Comparison of ENCODE assay signal across 4 worm cellular contexts in the genomic region with DNA sequence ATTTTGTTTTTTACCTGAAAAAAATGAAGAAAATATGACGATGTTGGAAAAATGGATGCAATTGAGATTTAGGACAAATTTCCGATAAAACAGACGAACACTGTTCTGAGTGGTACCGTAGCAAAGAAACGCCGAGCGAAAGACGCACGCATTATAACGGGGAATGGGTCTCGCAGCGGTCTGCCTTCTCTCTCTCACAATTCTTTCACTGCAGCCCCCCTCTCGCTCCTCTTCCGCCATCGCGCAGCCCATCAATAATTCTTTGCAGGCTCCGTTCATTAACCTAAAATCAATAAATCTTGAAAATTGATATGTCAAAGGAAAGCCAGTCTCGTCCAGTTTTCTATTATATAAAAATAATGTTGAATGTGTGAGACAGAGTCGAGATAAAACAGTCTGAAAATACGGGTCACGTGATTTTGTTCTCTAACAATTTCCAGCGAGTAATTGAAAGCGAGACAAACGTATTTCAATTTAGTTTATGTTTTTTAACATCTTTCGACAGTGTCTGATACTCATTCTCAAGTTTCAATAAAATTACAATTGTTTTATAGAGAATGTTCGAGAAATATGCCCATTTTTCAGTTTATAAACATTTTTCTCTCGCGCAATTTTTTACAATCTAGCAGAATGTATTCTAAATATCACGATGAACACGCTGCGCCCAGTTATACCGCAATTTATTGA.
TF ChIP-seq lines count a peak whose summit lies in the region.

No protein-coding gene starts in this region.

TF ChIP-seq in whole organism, L2 larva, 48 proteins besides CTCF, POLR2A, EP300 and RAD21:
- TF ChIP-seq ama-1 (optimal IDR thresholded peaks at IDR 0.05; lab: Kevin White, UChicago) (peak; percentile 34), unc-55 (GFP tag; optimal IDR thresholded peaks at IDR 0.05; lab: Kevin White, UChicago) (peak; percentile 31), peb-1 (tag; optimal IDR thresholded peaks at IDR 0.05; lab: Kevin White, UChicago) (no peak), lsy-2 (tag; optimal IDR thresholded peaks at IDR 0.05; lab: Kevin White, UChicago) (peak in 1 of 2 experiments; percentile 57), C34F6.9 (tag; optimal IDR thresholded peaks at IDR 0.05; lab: Kevin White, UChicago) (peak; percentile 42)

TF ChIP-seq in whole organism, L4 larva, 104 proteins besides CTCF, POLR2A, EP300 and RAD21:
- TF ChIP-seq unc-39 (tag; optimal IDR thresholded peaks at IDR 0.05; lab: Kevin White, UChicago) (no peak), nhr-11 (tag; optimal IDR thresholded peaks at IDR 0.05; lab: Kevin White, UChicago) (no peak), vab-7 (GFP tag; IDR thresholded peaks at IDR 0.05; lab: Robert Waterston, UW) (0 out of 2 replicates have a peak, but pooled peaks have one; percentile 14), sdz-12 (GFP tag; optimal IDR thresholded peaks at IDR 0.05; lab: Kevin White, UChicago) (no peak), mes-2 (tag; optimal IDR thresholded peaks at IDR 0.05; lab: Kevin White, UChicago; ENCODE audit: poor library complexity, severe bottlenecking) (peak; percentile 45), rbr-2 (tag; optimal IDR thresholded peaks at IDR 0.05; lab: Kevin White, UChicago) (peak; percentile 21), hlh-30 (tag; optimal IDR thresholded peaks at IDR 0.05; lab: Kevin White, UChicago; ENCODE audit: insufficient read depth) (peak; percentile 64), hmg-1.1 (GFP tag; IDR thresholded peaks at IDR 0.05; lab: Robert Waterston, UW) (0 out of 2 replicates have a peak, but pooled peaks have one; percentile 33), lsy-2 (tag; optimal IDR thresholded peaks at IDR 0.05; lab: Kevin White, UChicago) (peak in 1 of 2 experiments; percentile 52), mxl-2 (GFP tag; conservative IDR thresholded peaks at IDR 0.05; lab: Robert Waterston, UW) (no peak), snpc-1.2 (GFP tag; IDR thresholded peaks at IDR 0.05; lab: Robert Waterston, UW) (0 out of 2 replicates have a peak, but pooled peaks have one; percentile 28), set-16 (GFP tag; IDR thresholded peaks at IDR 0.05; lab: Robert Waterston, UW) (peak; percentile 21; the same call in 1 of the 2 replicates), T20F7.1 (GFP tag; optimal IDR thresholded peaks at IDR 0.05; lab: Kevin White, UChicago) (peak; percentile 14), lin-38 (GFP tag; IDR thresholded peaks at IDR 0.05; lab: Robert Waterston, UW) (peak; percentile 16; the same call in 1 of the 2 replicates), dve-1 (tag; optimal IDR thresholded peaks at IDR 0.05; lab: Kevin White, UChicago; ENCODE audit: insufficient read depth) (peak; percentile 2), mep-1 (tag; optimal IDR thresholded peaks at IDR 0.05; lab: Kevin White, UChicago) (peak; percentile 31)

TF ChIP-seq in whole organism, late embryonic, 69 proteins besides CTCF, POLR2A, EP300 and RAD21:
- peak; percentile 68 for TF ChIP-seq hlh-30 (tag; optimal IDR thresholded peaks at IDR 0.05; lab: Kevin White, UChicago; ENCODE audit: insufficient read depth)
- no peak for TF ChIP-seq ceh-31 (tag; optimal IDR thresholded peaks at IDR 0.05; lab: Kevin White, UChicago)
- peak; percentile 3 for TF ChIP-seq tbx-2 (tag; optimal IDR thresholded peaks at IDR 0.05; lab: Kevin White, UChicago)
- peak; percentile 16 for TF ChIP-seq ceh-18 (tag; optimal IDR thresholded peaks at IDR 0.05; lab: Kevin White, UChicago)
- TF ChIP-seq eyg-1 (tag; optimal IDR thresholded peaks at IDR 0.05; lab: Kevin White, UChicago) = no peak
- TF ChIP-seq ceh-48 (tag; optimal IDR thresholded peaks at IDR 0.05; lab: Kevin White, UChicago) = peak; percentile 71
- no peak for TF ChIP-seq ama-1 (optimal IDR thresholded peaks at IDR 0.05; lab: Kevin White, UChicago)
- TF ChIP-seq unc-42 (tag; optimal IDR thresholded peaks at IDR 0.05; lab: Kevin White, UChicago) = peak; percentile 36
- TF ChIP-seq npax-4 (tag; optimal IDR thresholded peaks at IDR 0.05; lab: Kevin White, UChicago) = no peak
- no peak for TF ChIP-seq hlh-6 (tag; optimal IDR thresholded peaks at IDR 0.05; lab: Kevin White, UChicago)
- no peak for TF ChIP-seq ceh-2 (tag; optimal IDR thresholded peaks at IDR 0.05; lab: Kevin White, UChicago)
- no peak for TF ChIP-seq nhr-232 (tag; optimal IDR thresholded peaks at IDR 0.05; lab: Kevin White, UChicago)
- TF ChIP-seq ceh-30 (tag; optimal IDR thresholded peaks at IDR 0.05; lab: Kevin White, UChicago) = peak; percentile 6
- TF ChIP-seq Y22D7AL.16 (tag; optimal IDR thresholded peaks at IDR 0.05; lab: Kevin White, UChicago) = no peak
- no peak for TF ChIP-seq fkh-10 (GFP tag; optimal IDR thresholded peaks at IDR 0.05; lab: Kevin White, UChicago)
- peak; percentile 9 for TF ChIP-seq nfya-1 (tag; optimal IDR thresholded peaks at IDR 0.05; lab: Kevin White, UChicago)
- TF ChIP-seq ceh-34 (tag; optimal IDR thresholded peaks at IDR 0.05; lab: Kevin White, UChicago) = peak; percentile 42
- no peak for TF ChIP-seq sox-4 (tag; optimal IDR thresholded peaks at IDR 0.05; lab: Kevin White, UChicago)

TF ChIP-seq in whole organism, mixed stage, embryonic, 35 proteins besides CTCF, POLR2A, EP300 and RAD21:
- TF ChIP-seq unc-120 (tag; optimal IDR thresholded peaks at IDR 0.05; lab: Kevin White, UChicago; ENCODE audit: poor library complexity, severe bottlenecking) = no peak
- no peak for TF ChIP-seq bed-3 (GFP tag; optimal IDR thresholded peaks at IDR 0.05; lab: Kevin White, UChicago)
- TF ChIP-seq ces-1 (GFP tag; optimal IDR thresholded peaks at IDR 0.05; lab: Kevin White, UChicago) = peak; percentile 8
- peak; percentile 19 for TF ChIP-seq hlh-1 (tag; optimal IDR thresholded peaks at IDR 0.05; lab: Kevin White, UChicago)
- no peak for TF ChIP-seq nhr-76 (tag; optimal IDR thresholded peaks at IDR 0.05; lab: Kevin White, UChicago)
- no peak for TF ChIP-seq ham-2 (GFP tag; optimal IDR thresholded peaks at IDR 0.05; lab: Kevin White, UChicago)
- peak; percentile 65 for TF ChIP-seq lsy-2 (tag; optimal IDR thresholded peaks at IDR 0.05; lab: Kevin White, UChicago)
- TF ChIP-seq mep-1 (tag; optimal IDR thresholded peaks at IDR 0.05; lab: Kevin White, UChicago) = peak; percentile 65
- no peak for TF ChIP-seq unc-62 (GFP tag; optimal IDR thresholded peaks at IDR 0.05; lab: Kevin White, UChicago)
TF ChIP-seq in whole organism, mixed stage, embryonic: peak in this region for 4.
